Fruit fly (Drosophila melanogaster) S2 (cell line): ENCODE data around the gene CG6656.

Source experiments
- CG8478 ChIP-seq: fragments of >200 bp; optimal IDR thresholded peaks from 2 replicates; lab custom pipeline; 2018
- CTCF ChIP-seq, 2 experiments: fragments of >200 bp; optimal IDR thresholded peaks; 2 replicates each; lab custom pipeline; 2018

- TF ChIP-seq CTCF (optimal IDR thresholded peaks at IDR 0.05; lab: Kevin White, UChicago) (no peak), CG8478 (lab: Kevin White, UChicago) (no peak)
Observed at dm6 chr3R:21832203-21832602, 42.9 kb upstream of the CG6656 start, which contains the start of gene Gr93a.
